Worm (Caenorhabditis elegans) whole organism, L4/young adult: ENCODE measurements around the gene Y17G7B.12.

Experiments used
- W03F9.2 ChIP-seq: fragments of 150-350 bp; optimal IDR thresholded peaks from 2 replicates; lab custom pipeline; 2014; ENCODE audit warnings: missing biosample characterization, missing genetic modification characterization
- dao-5 ChIP-seq: sonication (generic microtip); optimal IDR thresholded peaks from 2 replicates; lab custom pipeline; 2016; ENCODE audit warnings: missing genotype, missing genetic modification characterization, moderate library complexity, missing compliant biosample characterization
- him-1 ChIP-seq: sonication (generic microtip); optimal IDR thresholded peaks from 2 replicates; lab custom pipeline; 2016; ENCODE audit warnings: missing genotype, missing genetic modification reagents, missing genetic modification characterization, missing compliant biosample characterization

ce11 chrII:12067451-12068076 lies 43.9 kb downstream of the Y17G7B.12 start, which contains the start of gene Y17G7B.22:
- no peak for TF ChIP-seq him-1 (tag; lab: Kevin White, UChicago)
- TF ChIP-seq dao-5 (tag; lab: Kevin White, UChicago), result no peak
- no peak for TF ChIP-seq W03F9.2
